Worm (Caenorhabditis elegans) whole organism, L1 larva: ENCODE results near the gene K04B12.2.

ENCODE experiments used
- ceh-82 ChIP-seq, 3 experiments: fragments of 150-350 bp in 1 of 3; sonication (generic microtip) in 2 of 3; optimal IDR thresholded peaks; 2 replicates each; lab custom pipeline; 2014 to 2017; ENCODE audit warnings: missing biosample characterization in 3 of 3, missing genetic modification characterization in 3 of 3
- lin-13 ChIP-seq: fragments of 150-350 bp; optimal IDR thresholded peaks from 2 replicates; lab custom pipeline; 2014; ENCODE audit warnings: missing biosample characterization, missing genetic modification reagents, missing genetic modification characterization
- unc-62 ChIP-seq: fragments of 150-350 bp; optimal IDR thresholded peaks from 2 replicates; lab custom pipeline; 2014; ENCODE audit warnings: missing biosample characterization, missing genetic modification reagents, missing genetic modification characterization

DNA sequence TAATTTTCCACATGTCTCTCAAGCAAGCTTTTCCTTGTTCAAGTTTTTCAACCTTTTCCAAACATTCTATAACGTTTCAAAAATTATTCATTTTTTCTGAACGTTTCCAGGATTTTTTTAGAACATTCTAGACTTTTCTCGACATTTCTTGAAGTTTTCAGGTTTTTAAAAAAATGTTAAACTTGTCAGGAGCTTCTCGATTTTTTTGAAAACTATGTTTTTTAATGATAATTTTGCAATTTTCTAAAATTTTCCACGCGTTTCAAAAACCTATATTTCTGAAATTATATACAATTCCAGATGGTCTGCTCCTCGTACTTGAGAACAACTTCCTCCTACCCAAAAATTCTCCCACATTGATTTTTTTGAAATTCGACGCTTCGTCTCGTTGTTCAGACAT lies 17.6 kb upstream of the K04B12.2 start, which contains the start of gene dmsr-6:
- TF ChIP-seq lin-13 (GFP tag; lab: Kevin White, UChicago) (no peak), ceh-82 (tag; optimal IDR thresholded peaks at IDR 0.05; lab: Kevin White, UChicago) (no peak), unc-62 (GFP tag; lab: Kevin White, UChicago) (no peak)
